Worm (Caenorhabditis elegans): ENCODE measurements around the gene degl-2.

Gene degl-2

ce11 chrIV:9678007-9678406 is 34.7 kb downstream of the degl-2 start:
- TF ChIP-seq aha-1 (tag) (peak; percentile 91), dmd-9 (GFP tag; IDR thresholded peaks at IDR 0.05) (no peak), lir-3 (tag; optimal IDR thresholded peaks at IDR 0.05) (no peak)

- TF ChIP-seq F49E8.2 (tag; optimal IDR thresholded peaks at IDR 0.05; ENCODE audit: borderline replicate concordance) (no peak), ama-1 (optimal IDR thresholded peaks at IDR 0.05) (no peak), daf-16 (GFP tag; optimal IDR thresholded peaks at IDR 0.05) (no peak), daf-16 (tag; optimal IDR thresholded peaks at IDR 0.05) (peak; percentile 67), zag-1 (tag; optimal IDR thresholded peaks at IDR 0.05) (no peak), T20F7.1 (GFP tag; optimal IDR thresholded peaks at IDR 0.05) (no peak), tra-1 (GFP tag; IDR thresholded peaks at IDR 0.05) (no peak)
Measured at ce11 chrIV:9679296-9679695, 36.0 kb downstream of the degl-2 start.

- TF ChIP-seq Y5F2A.4 (GFP tag; optimal IDR thresholded peaks at IDR 0.05) (no peak), attf-4 (tag; optimal IDR thresholded peaks at IDR 0.05) (no peak), fkh-10 (GFP tag; optimal IDR thresholded peaks at IDR 0.05) (no peak), nhr-28 (tag; optimal IDR thresholded peaks at IDR 0.05) (no peak), spr-3 (GFP tag; optimal IDR thresholded peaks at IDR 0.05) (no peak), pqm-1 (tag; optimal IDR thresholded peaks at IDR 0.05) (no peak), nhr-42 (GFP tag; IDR thresholded peaks at IDR 0.05) (no peak), ceh-62 (tag; optimal IDR thresholded peaks at IDR 0.05) (no peak), nhr-111 (GFP tag; optimal IDR thresholded peaks at IDR 0.05) (no peak), mdt-29 (GFP tag; IDR thresholded peaks at IDR 0.05) (no peak), D1046.2 (GFP tag; IDR thresholded peaks at IDR 0.05) (no peak)
Measured at ce11 chrIV:9680841-9681240, 37.6 kb downstream of the degl-2 start, which contains the start of gene ins-8. Gene ins-8, minus strand, starts transcription at chrIV:9680941.

ce11 chrIV:9682514-9682913 is 39.2 kb downstream of the degl-2 start, which contains the start of gene ins-7:
Gene ins-7, minus strand, starts transcription at chrIV:9682845.
- TF ChIP-seq lsy-2 (tag; optimal IDR thresholded peaks at IDR 0.05) = no peak
- peak; percentile 93 for TF ChIP-seq dmd-6 (GFP tag; IDR thresholded peaks at IDR 0.05)
- no peak for TF ChIP-seq php-3 (GFP tag; IDR thresholded peaks at IDR 0.05)
- peak; percentile 64 for TF ChIP-seq pqm-1 (tag; optimal IDR thresholded peaks at IDR 0.05)
- TF ChIP-seq tra-1 (GFP tag; IDR thresholded peaks at IDR 0.05) = peak; percentile 62; the same call in 1 of the 2 replicates
- TF ChIP-seq nhr-28 (tag; optimal IDR thresholded peaks at IDR 0.05) = peak; percentile 72
- no peak for TF ChIP-seq unc-62 (GFP tag; optimal IDR thresholded peaks at IDR 0.05 in 1 of 2)
- TF ChIP-seq unc-62 (tag; optimal IDR thresholded peaks at IDR 0.05) = no peak
- TF ChIP-seq zfp-3 (GFP tag; conservative IDR thresholded peaks at IDR 0.05) = no peak
- TF ChIP-seq snpc-1.2 (GFP tag; IDR thresholded peaks at IDR 0.05) = no peak
- no peak for TF ChIP-seq tag-97 (GFP tag; IDR thresholded peaks at IDR 0.05)
- peak; percentile 79; the same call in 1 of the 2 replicates for TF ChIP-seq lin-1 (GFP tag; IDR thresholded peaks at IDR 0.05)
- no peak for TF ChIP-seq zip-2 (tag; optimal IDR thresholded peaks at IDR 0.05)
- TF ChIP-seq Y48G9A.11 (GFP tag; IDR thresholded peaks at IDR 0.05) = no peak
- no peak for TF ChIP-seq madf-5 (GFP tag; IDR thresholded peaks at IDR 0.05)
- TF ChIP-seq daf-16 (GFP tag; optimal IDR thresholded peaks at IDR 0.05) = peak in 1 of 2 experiments; percentile 9
- TF ChIP-seq daf-16 (tag; optimal IDR thresholded peaks at IDR 0.05) = no peak
- TF ChIP-seq pha-4 (GFP tag; IDR thresholded peaks at IDR 0.05) = no peak
- no peak for TF ChIP-seq pha-4 (tag; optimal IDR thresholded peaks at IDR 0.05)
- TF ChIP-seq Y75B8A.6 (GFP tag; IDR thresholded peaks at IDR 0.05) = no peak
- TF ChIP-seq dve-1 (tag; optimal IDR thresholded peaks at IDR 0.05; ENCODE audit: insufficient read depth) = peak; percentile 76
- TF ChIP-seq jun-1 (tag; optimal IDR thresholded peaks at IDR 0.05) = no peak
- TF ChIP-seq ceh-28 (tag; optimal IDR thresholded peaks at IDR 0.05) = no peak
- no peak for TF ChIP-seq egl-27 (tag; optimal IDR thresholded peaks at IDR 0.05)
- TF ChIP-seq zip-11 (GFP tag; IDR thresholded peaks at IDR 0.05) = no peak
- TF ChIP-seq lin-39 (tag; optimal IDR thresholded peaks at IDR 0.05) = no peak
- no peak for TF ChIP-seq nhr-237 (tag; optimal IDR thresholded peaks at IDR 0.05)
- no peak for TF ChIP-seq lim-7 (GFP tag; IDR thresholded peaks at IDR 0.05)
- no peak for TF ChIP-seq mep-1 (tag; optimal IDR thresholded peaks at IDR 0.05)
- TF ChIP-seq nhr-25 (tag; optimal IDR thresholded peaks at IDR 0.05; ENCODE audit: borderline replicate concordance, insufficient read depth) = no peak
- no peak for TF ChIP-seq daf-12 (tag; optimal IDR thresholded peaks at IDR 0.05)
- peak; percentile 30 for TF ChIP-seq nhr-48 (tag; optimal IDR thresholded peaks at IDR 0.05)

Measured in whole organism, L4 larva.